Fruit fly (Drosophila melanogaster): ENCODE measurements around the gene CG31446.

CG31446 gene

DNA sequence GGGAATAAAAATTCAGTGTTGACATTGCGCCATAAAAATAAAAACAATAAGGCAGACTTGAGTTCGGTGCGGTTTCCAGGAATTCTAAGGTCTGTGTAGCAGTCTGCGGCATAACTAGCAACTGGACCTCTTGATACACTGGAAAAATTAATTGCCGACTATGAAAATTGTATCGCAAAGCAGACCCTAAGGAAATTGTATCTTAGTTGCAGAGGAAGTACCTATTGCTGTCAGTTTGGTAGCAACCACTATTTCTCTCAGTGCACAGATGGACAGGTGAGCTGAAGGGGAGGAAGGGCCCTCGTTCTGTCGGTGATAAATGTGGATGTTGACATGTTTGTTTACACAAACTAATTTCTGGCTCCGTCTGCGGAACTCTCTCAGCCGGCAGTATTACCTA, 48.2 kb upstream of the CG31446 start (continued):
- TF ChIP-seq Adf1 (GFP tag; IDR thresholded peaks at IDR 0.05): no peak
- no peak for TF ChIP-seq CG15073 (GFP tag; optimal IDR thresholded peaks at IDR 0.05)
- no peak for TF ChIP-seq CG4617 (GFP tag; optimal IDR thresholded peaks at IDR 0.05; ENCODE audit: borderline replicate concordance)
- TF ChIP-seq CG16815 (GFP tag; optimal IDR thresholded peaks at IDR 0.05): peak; percentile 38
- TF ChIP-seq CG3065 (GFP tag; optimal IDR thresholded peaks at IDR 0.05): peak; percentile 12
- peak; percentile 56 for TF ChIP-seq jumu (GFP tag; optimal IDR thresholded peaks at IDR 0.05)
- no peak for TF ChIP-seq hbn (GFP tag; IDR thresholded peaks at IDR 0.05; ENCODE audit: partially characterized antibody)
- no peak for TF ChIP-seq CG17568 (GFP tag; optimal IDR thresholded peaks at IDR 0.05)
- no peak for TF ChIP-seq kni (GFP tag; optimal IDR thresholded peaks at IDR 0.05)
- TF ChIP-seq gcm (GFP tag; optimal IDR thresholded peaks at IDR 0.05): peak; percentile 16
- no peak for TF ChIP-seq yki (optimal IDR thresholded peaks at IDR 0.05)
- TF ChIP-seq CG33557 (GFP tag; optimal IDR thresholded peaks at IDR 0.05): no peak
- TF ChIP-seq Meics (GFP tag; optimal IDR thresholded peaks at IDR 0.05): no peak
- TF ChIP-seq CG4707 (GFP tag; optimal IDR thresholded peaks at IDR 0.05): no peak
- no peak for TF ChIP-seq CG12769 (tag; optimal IDR thresholded peaks at IDR 0.05)
- no peak for TF ChIP-seq CG10565 (GFP tag; optimal IDR thresholded peaks at IDR 0.05)
- no peak for TF ChIP-seq Ada2b (GFP tag; IDR thresholded peaks at IDR 0.05)
- TF ChIP-seq ftz-f1 (GFP tag; optimal IDR thresholded peaks at IDR 0.05): no peak
- no peak for TF ChIP-seq CG10274 (GFP tag; optimal IDR thresholded peaks at IDR 0.05)
- TF ChIP-seq HLH54F (GFP tag; optimal IDR thresholded peaks at IDR 0.05): no peak
- TF ChIP-seq gt (GFP tag; IDR thresholded peaks at IDR 0.05): no peak
- no peak for TF ChIP-seq Dek (tag; optimal IDR thresholded peaks at IDR 0.05)
- TF ChIP-seq MTF-1 (GFP tag; optimal IDR thresholded peaks at IDR 0.05; ENCODE audit: borderline replicate concordance): no peak
- no peak for TF ChIP-seq CG9817 (tag; optimal IDR thresholded peaks at IDR 0.05)
- no peak for TF ChIP-seq ci (GFP tag; IDR thresholded peaks at IDR 0.05)
- peak; percentile 32 for TF ChIP-seq nerfin-1 (tag; optimal IDR thresholded peaks at IDR 0.05)
- no peak for TF ChIP-seq trem (tag; optimal IDR thresholded peaks at IDR 0.05)
- TF ChIP-seq CG17802 (tag; optimal IDR thresholded peaks at IDR 0.05): no peak
- peak; percentile 49 for TF ChIP-seq CG10267 (tag; optimal IDR thresholded peaks at IDR 0.05)
- no peak for TF ChIP-seq E2f2 (GFP tag; IDR thresholded peaks at IDR 0.05)
- TF ChIP-seq CG10321 (GFP tag; IDR thresholded peaks at IDR 0.05): no peak
- TF ChIP-seq CG13894 (tag; optimal IDR thresholded peaks at IDR 0.05): no peak
- no peak for TF ChIP-seq Hr39 (optimal IDR thresholded peaks at IDR 0.05)
- no peak for TF ChIP-seq pb (GFP tag; optimal IDR thresholded peaks at IDR 0.05)
- TF ChIP-seq NfI (GFP tag; optimal IDR thresholded peaks at IDR 0.05): no peak
- TF ChIP-seq crol (GFP tag; IDR thresholded peaks at IDR 0.05): peak; percentile 41
- TF ChIP-seq CG1832 (GFP tag; optimal IDR thresholded peaks at IDR 0.05): no peak
- no peak for TF ChIP-seq CG30431 (GFP tag; optimal IDR thresholded peaks at IDR 0.05)
- TF ChIP-seq CG3407 (GFP tag; optimal IDR thresholded peaks at IDR 0.05): peak; percentile 20
- no peak for TF ChIP-seq dysf (GFP tag; IDR thresholded peaks at IDR 0.05)
- no peak for TF ChIP-seq Sin3A (optimal IDR thresholded peaks at IDR 0.05)
- TF ChIP-seq CG15696 (tag; optimal IDR thresholded peaks at IDR 0.05): peak; percentile 64
- no peak for TF ChIP-seq Lpt (GFP tag; optimal IDR thresholded peaks at IDR 0.05)
- no peak for TF ChIP-seq sima (GFP tag; optimal IDR thresholded peaks at IDR 0.05)
- peak; percentile 37 for TF ChIP-seq p53 (GFP tag; optimal IDR thresholded peaks at IDR 0.05)
- TF ChIP-seq CTCF (GFP tag; optimal IDR thresholded peaks at IDR 0.05): no peak
- TF ChIP-seq Scr (GFP tag; IDR thresholded peaks at IDR 0.05; ENCODE audit: partially characterized antibody): no peak
- no peak for TF ChIP-seq CG14050 (GFP tag; IDR thresholded peaks at IDR 0.05)
- TF ChIP-seq NK7.1 (GFP tag; optimal IDR thresholded peaks at IDR 0.05): no peak
- no peak for TF ChIP-seq esg (GFP tag; conservative IDR thresholded peaks at IDR 0.05)
- no peak for TF ChIP-seq CG14860 (GFP tag; IDR thresholded peaks at IDR 0.05; ENCODE audit: partially characterized antibody)
- no peak for TF ChIP-seq zfh2 (GFP tag; optimal IDR thresholded peaks at IDR 0.05)
- TF ChIP-seq CG9437 (GFP tag; optimal IDR thresholded peaks at IDR 0.05): no peak

Measured in whole organism, embryonic.